Fruit fly (Drosophila melanogaster) whole organism, embryonic: ENCODE results near the gene EMC5.
A peak's percentile ranks its signal among the peaks of the same experiment; 100 is the strongest.

Experiments
- Adf1 ChIP-seq: fragments of 200-800 bp; sonication (Bioruptor generic); IDR thresholded peaks from 2 replicates; pipeline ENCODE4 v1.3.6; 2022; ENCODE audit warnings: missing biosample characterization, missing genetic modification characterization
- B-H2 ChIP-seq: fragments of 200-800 bp; sonication (Bioruptor generic); optimal IDR thresholded peaks from 2 replicates; lab custom pipeline; 2018; ENCODE audit warnings: missing biosample characterization, mild to moderate bottlenecking, missing genetic modification characterization
- CG11696 ChIP-seq: fragments of 200-800 bp; sonication (Bioruptor generic); IDR thresholded peaks from 2 replicates; pipeline ENCODE4 v1.3.6; 2022; ENCODE audit warnings: missing biosample characterization, missing genetic modification characterization
- CG12219 ChIP-seq: fragments of 200-800 bp; sonication (Bioruptor generic); optimal IDR thresholded peaks from 3 replicates; lab custom pipeline; 2018; ENCODE audit warnings: missing biosample characterization, mild to moderate bottlenecking, missing genetic modification characterization
- CG12391 ChIP-seq: fragments of 200-800 bp; sonication (Bioruptor generic); optimal IDR thresholded peaks from 3 replicates; lab custom pipeline; 2018; ENCODE audit warnings: missing biosample characterization, mild to moderate bottlenecking, missing genetic modification characterization, moderate library complexity
- CG12769 ChIP-seq: fragments of 200-800 bp; sonication (Bioruptor generic); optimal IDR thresholded peaks from 2 replicates; lab custom pipeline; 2019; ENCODE audit warnings: missing biosample characterization, mild to moderate bottlenecking, missing genetic modification characterization, moderate library complexity
- CG13624 ChIP-seq: fragments of 200-800 bp; sonication (Bioruptor generic); optimal IDR thresholded peaks from 2 replicates; lab custom pipeline; 2016; ENCODE audit warnings: missing biosample characterization, missing genetic modification characterization
- CG15073 ChIP-seq: fragments of 200-800 bp; sonication (Bioruptor generic); optimal IDR thresholded peaks from 2 replicates; lab custom pipeline; 2016; ENCODE audit warnings: missing biosample characterization, missing genetic modification characterization
- CG1529 ChIP-seq: fragments of 200-800 bp; sonication (Bioruptor generic); optimal IDR thresholded peaks from 3 replicates; lab custom pipeline; 2018; ENCODE audit warnings: missing biosample characterization, missing genetic modification characterization
- CG17359 ChIP-seq: fragments of 200-800 bp; sonication (Bioruptor generic); optimal IDR thresholded peaks from 3 replicates; lab custom pipeline; 2018; ENCODE audit warnings: missing biosample characterization, mild to moderate bottlenecking, missing genetic modification characterization, moderate library complexity
- CG17802 ChIP-seq: fragments of 200-800 bp; sonication (Bioruptor generic); optimal IDR thresholded peaks from 2 replicates; lab custom pipeline; 2018; ENCODE audit warnings: missing biosample characterization, mild to moderate bottlenecking, missing genetic modification characterization, moderate library complexity
- CG18011 ChIP-seq: fragments of 200-800 bp; sonication (Bioruptor generic); optimal IDR thresholded peaks from 2 replicates; lab custom pipeline; 2017; ENCODE audit warnings: missing biosample characterization, missing genetic modification characterization, mild to moderate bottlenecking, moderate library complexity, missing genotype
- CG2199 ChIP-seq: fragments of 200-800 bp; sonication (Bioruptor generic); IDR thresholded peaks from 3 replicates; pipeline ENCODE4 v1.3.6; 2022; ENCODE audit warnings: missing biosample characterization, missing genetic modification characterization
- CG33213 ChIP-seq: fragments of 200-800 bp; sonication (Bioruptor generic); optimal IDR thresholded peaks from 3 replicates; lab custom pipeline; 2016; ENCODE audit warnings: missing biosample characterization, missing genetic modification characterization
- CG33557 ChIP-seq: fragments of 200-800 bp; sonication (Bioruptor generic); optimal IDR thresholded peaks from 2 replicates; lab custom pipeline; 2019; ENCODE audit warnings: missing biosample characterization, mild to moderate bottlenecking, missing genetic modification characterization, moderate library complexity
- CG7357 ChIP-seq: fragments of 200-800 bp; sonication (Bioruptor generic); IDR thresholded peaks from 3 replicates; pipeline ENCODE4 v1.3.6; 2022; ENCODE audit warnings: missing biosample characterization, missing genetic modification characterization
- CG7745 ChIP-seq: fragments of 200-800 bp; sonication (Bioruptor generic); optimal IDR thresholded peaks from 2 replicates; lab custom pipeline; 2018; ENCODE audit warnings: missing biosample characterization, mild to moderate bottlenecking, missing genetic modification characterization, moderate library complexity
- CG9437 ChIP-seq: fragments of 200-800 bp; sonication (Bioruptor generic); optimal IDR thresholded peaks from 2 replicates; lab custom pipeline; 2018; ENCODE audit warnings: missing biosample characterization, mild to moderate bottlenecking, missing genetic modification characterization
- Camta ChIP-seq: fragments of 200-800 bp; sonication (Bioruptor generic); optimal IDR thresholded peaks from 2 replicates; lab custom pipeline; 2016; ENCODE audit warnings: missing biosample characterization, missing genetic modification characterization
- Chrac-16 ChIP-seq: fragments of 200-800 bp; sonication (Bioruptor generic); optimal IDR thresholded peaks from 3 replicates; lab custom pipeline; 2016; ENCODE audit warnings: missing biosample characterization, missing genetic modification characterization
- D ChIP-seq, 2 experiments: fragments of 200-800 bp in 1 of 2; fragments of >200 bp in 1 of 2; sonication (Bioruptor generic) in 1 of 2; optimal IDR thresholded peaks; 2 replicates in 1 of 2; 3 replicates in 1 of 2; lab custom pipeline; 2017; ENCODE audit warnings: mild to moderate bottlenecking in 1 of 2, missing biosample characterization in 1 of 2, missing genetic modification characterization in 1 of 2, missing genetic modification reagents in 1 of 2
- Dip3 ChIP-seq: fragments of 200-800 bp; sonication (Bioruptor generic); optimal IDR thresholded peaks from 3 replicates; lab custom pipeline; 2016; ENCODE audit warnings: missing biosample characterization, missing genetic modification characterization
- Dll ChIP-seq: fragments of 200-800 bp; sonication (Bioruptor generic); IDR thresholded peaks from 4 replicates; pipeline ENCODE4 v1.3.6; 2022; ENCODE audit warnings: missing biosample characterization, missing genetic modification characterization; ENCODE audit not compliant: partially characterized antibody
- E2f2 ChIP-seq: fragments of 200-800 bp; sonication (Bioruptor generic); IDR thresholded peaks from 2 replicates; pipeline ENCODE4 v1.3.6; 2022; ENCODE audit warnings: missing biosample characterization, missing genetic modification characterization
- ERR ChIP-seq: fragments of 200-800 bp; sonication (Bioruptor generic); optimal IDR thresholded peaks from 2 replicates; lab custom pipeline; 2016; ENCODE audit warnings: missing biosample characterization, missing genetic modification characterization
- Fer3 ChIP-seq: fragments of 200-800 bp; sonication (Bioruptor generic); optimal IDR thresholded peaks from 2 replicates; lab custom pipeline; 2018; ENCODE audit warnings: missing biosample characterization, mild to moderate bottlenecking, missing genetic modification characterization, moderate library complexity
- Hr39 ChIP-seq: fragments of >200 bp; optimal IDR thresholded peaks from 2 replicates; lab custom pipeline; 2017
- Jarid2 ChIP-seq: fragments of 200-800 bp; sonication (Bioruptor generic); optimal IDR thresholded peaks from 3 replicates; lab custom pipeline; 2017; ENCODE audit warnings: mild to moderate bottlenecking, missing biosample characterization, missing genetic modification reagents, missing genetic modification characterization
- Lhr ChIP-seq: fragments of 200-800 bp; sonication (Bioruptor generic); optimal IDR thresholded peaks from 3 replicates; lab custom pipeline; 2017; ENCODE audit warnings: mild to moderate bottlenecking, missing biosample characterization, missing genetic modification reagents, missing genetic modification characterization
- NC2β ChIP-seq: fragments of 200-800 bp; sonication (Bioruptor generic); optimal IDR thresholded peaks from 2 replicates; lab custom pipeline; 2016; ENCODE audit warnings: missing biosample characterization, missing genetic modification characterization
- Side ChIP-seq: fragments of 200-800 bp; sonication (Bioruptor generic); optimal IDR thresholded peaks from 2 replicates; lab custom pipeline; 2016; ENCODE audit warnings: missing biosample characterization, missing genetic modification characterization
- Usf ChIP-seq: fragments of 200-800 bp; sonication (Bioruptor generic); optimal IDR thresholded peaks from 2 replicates; lab custom pipeline; 2017; ENCODE audit warnings: missing genotype, missing biosample characterization, missing genetic modification characterization
- Vsx1 ChIP-seq: fragments of 200-800 bp; sonication (Bioruptor generic); optimal IDR thresholded peaks from 2 replicates; lab custom pipeline; 2017; ENCODE audit warnings: missing biosample characterization, mild to moderate bottlenecking, missing genetic modification characterization, missing genetic modification reagents
- Xbp1 ChIP-seq: fragments of 200-800 bp; sonication (Bioruptor generic); optimal IDR thresholded peaks from 3 replicates; lab custom pipeline; 2016; ENCODE audit warnings: missing biosample characterization, mild to moderate bottlenecking, missing genetic modification characterization
- caup ChIP-seq: fragments of 200-800 bp; sonication (Bioruptor generic); optimal IDR thresholded peaks from 3 replicates; lab custom pipeline; 2017; ENCODE audit warnings: missing biosample characterization, mild to moderate bottlenecking, missing genetic modification characterization, moderate library complexity; ENCODE audit not compliant: severe bottlenecking
- chif ChIP-seq, 2 experiments: fragments of 200-800 bp; sonication (Bioruptor generic); optimal IDR thresholded peaks; 3 replicates each; lab custom pipeline; 2016; ENCODE audit warnings: missing biosample characterization in 2 of 2, missing genetic modification characterization in 2 of 2
- ci ChIP-seq: fragments of 200-800 bp; sonication (Bioruptor generic); IDR thresholded peaks from 3 replicates; pipeline ENCODE4 v1.3.6; 2022; ENCODE audit warnings: missing biosample characterization, missing genetic modification characterization
- croc ChIP-seq: fragments of 200-800 bp; sonication (Bioruptor generic); conservative IDR thresholded peaks from 3 replicates; pipeline ENCODE4 v1.3.6; 2022; ENCODE audit warnings: missing biosample characterization, missing genetic modification characterization
- dan ChIP-seq: fragments of 200-800 bp; sonication (Bioruptor generic); IDR thresholded peaks from 2 replicates; pipeline ENCODE4 v1.3.6; 2022; ENCODE audit warnings: missing biosample characterization, missing genetic modification characterization
- dm ChIP-seq: fragments of 200-800 bp; sonication (Bioruptor generic); optimal IDR thresholded peaks from 3 replicates; lab custom pipeline; 2016; ENCODE audit warnings: missing biosample characterization, missing genetic modification characterization
- insv ChIP-seq, 2 experiments: fragments of 200-800 bp; sonication (Bioruptor generic); optimal IDR thresholded peaks; 3 replicates each; lab custom pipeline; 2016 to 2018; ENCODE audit warnings: missing biosample characterization in 2 of 2, missing genetic modification characterization in 2 of 2
- lab ChIP-seq: fragments of 200-800 bp; sonication (Bioruptor generic); optimal IDR thresholded peaks from 3 replicates; lab custom pipeline; 2017; ENCODE audit warnings: missing biosample characterization, missing genetic modification characterization, mild to moderate bottlenecking, moderate library complexity, missing genetic modification reagents
- lbe ChIP-seq: fragments of 200-800 bp; sonication (Bioruptor generic); optimal IDR thresholded peaks from 2 replicates; lab custom pipeline; 2016; ENCODE audit warnings: missing biosample characterization, mild to moderate bottlenecking, missing genetic modification characterization
- nerfin-2 ChIP-seq: fragments of 200-800 bp; sonication (Bioruptor generic); IDR thresholded peaks from 2 replicates; pipeline ENCODE4 v1.3.6; 2022; ENCODE audit warnings: missing biosample characterization, missing genetic modification characterization; ENCODE audit not compliant: partially characterized antibody
- onecut ChIP-seq: fragments of 200-800 bp; sonication (Bioruptor generic); IDR thresholded peaks from 2 replicates; pipeline ENCODE4 v1.3.6; 2022; ENCODE audit warnings: missing biosample characterization, missing genetic modification characterization
- otp ChIP-seq: fragments of 200-800 bp; sonication (Bioruptor generic); IDR thresholded peaks from 3 replicates; pipeline ENCODE4, ENCODE4 v1.3.6; 2022; ENCODE audit warnings: missing biosample characterization, missing genetic modification characterization
- row ChIP-seq: fragments of 200-800 bp; sonication (Bioruptor generic); IDR thresholded peaks from 3 replicates; pipeline ENCODE4 v1.3.6; 2022; ENCODE audit warnings: missing biosample characterization, missing genetic modification characterization
- trh ChIP-seq: fragments of 200-800 bp; sonication (Bioruptor generic); optimal IDR thresholded peaks from 2 replicates; lab custom pipeline; 2016; ENCODE audit warnings: missing biosample characterization, missing genetic modification characterization

Gene EMC5

DNA sequence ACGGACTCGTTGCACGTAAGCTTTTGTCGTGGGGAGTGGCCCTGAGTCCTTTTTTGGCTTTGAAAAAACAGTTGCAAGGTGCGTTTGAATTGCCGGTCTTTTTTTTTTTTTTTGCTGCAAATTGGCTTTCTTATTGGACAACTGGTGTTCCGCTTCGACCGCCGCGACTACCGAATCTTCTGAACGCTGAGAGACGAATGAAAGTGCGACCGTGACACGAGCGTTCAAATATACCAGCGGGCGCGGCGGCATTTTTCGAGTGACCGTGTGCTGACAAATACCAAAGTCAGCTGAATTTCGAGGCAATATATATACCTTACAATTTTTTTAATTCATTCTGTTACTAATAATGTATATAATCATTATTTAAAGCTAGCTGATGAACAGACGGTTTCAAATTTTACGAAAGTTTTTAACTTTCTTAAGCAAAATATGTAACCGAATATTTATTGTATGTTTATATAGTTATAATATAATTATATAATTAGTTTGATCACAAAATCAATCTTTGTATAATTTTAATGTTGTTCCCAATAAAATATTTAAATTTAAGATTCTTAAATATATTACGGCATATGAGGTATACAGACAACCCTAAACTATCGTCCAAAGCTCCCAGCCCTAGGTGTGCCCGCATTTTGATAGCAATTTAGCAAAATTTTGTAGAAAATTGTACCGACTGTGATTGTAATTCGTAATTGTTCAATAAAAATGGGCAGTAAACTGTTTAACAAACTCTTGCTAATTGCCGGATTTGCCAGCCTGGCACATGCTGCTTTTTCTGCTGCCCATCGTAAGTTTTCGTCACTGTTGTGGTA lies at the start of gene EMC5, which contains the start of gene Swip-1 (continued):
- TF ChIP-seq B-H2 (GFP tag; lab: Kevin White, UChicago) (peak; percentile 66), E2f2 (GFP tag; lab: Robert Waterston, UW) (peak; percentile 69), CG33557 (peak; percentile 58), CG1529 (GFP tag; lab: Kevin White, UChicago) (peak; percentile 8), CG2199 (GFP tag; lab: Robert Waterston, UW) (no peak), CG12769 (tag; lab: Kevin White, UChicago) (no peak), Camta (GFP tag; lab: Kevin White, UChicago) (no peak), croc (GFP tag; lab: Robert Waterston, UW) (0 out of 3 replicates have a peak, but pooled peaks have one; percentile 19), Vsx1 (GFP tag; lab: Kevin White, UChicago) (peak; percentile 45), CG13624 (peak; percentile 11), CG33213 (GFP tag; lab: Kevin White, UChicago) (no peak), Dip3 (GFP tag; lab: Kevin White, UChicago) (no peak), row (GFP tag; lab: Robert Waterston, UW) (peak; percentile 82), Lhr (GFP tag; lab: Kevin White, UChicago) (peak; percentile 1), Side (GFP tag; lab: Kevin White, UChicago) (no peak), CG15073 (GFP tag; lab: Kevin White, UChicago) (no peak), Fer3 (tag; lab: Kevin White, UChicago) (peak; percentile 44), D (optimal IDR thresholded peaks at IDR 0.05; lab: Kevin White, UChicago) (no peak), D (GFP tag; optimal IDR thresholded peaks at IDR 0.05; lab: Kevin White, UChicago) (peak; percentile 14), CG7745 (no peak), chif (GFP tag; optimal IDR thresholded peaks at IDR 0.05; lab: Kevin White, UChicago) (no peak), otp (GFP tag; lab: Robert Waterston, UW) (no peak; the same call in 2 of the 3 replicates), Usf (peak; percentile 4), CG17802 (no peak), dm (peak; percentile 4), NC2β (no peak), CG12391 (peak; percentile 87), Jarid2 (peak; percentile 87), onecut (no peak), ERR (no peak), lbe (no peak), insv (GFP tag; optimal IDR thresholded peaks at IDR 0.05; lab: Kevin White, UChicago) (peak in 1 of 2 experiments; percentile 87), CG12219 (GFP tag; lab: Kevin White, UChicago) (peak; percentile 11), CG7357 (no peak), trh (GFP tag; lab: Kevin White, UChicago) (peak; percentile 51), lab (GFP tag; lab: Kevin White, UChicago) (peak; percentile 20), dan (GFP tag; lab: Robert Waterston, UW) (no peak), Dll (GFP tag; lab: Robert Waterston, UW) (peak; percentile 78), ci (GFP tag; lab: Robert Waterston, UW) (peak; percentile 73; the same call in 2 of the 3 replicates), CG11696 (GFP tag; lab: Robert Waterston, UW) (no peak; the same call in 1 of the 2 replicates), CG17359 (tag; lab: Kevin White, UChicago) (peak; percentile 41), Xbp1 (GFP tag; lab: Kevin White, UChicago) (peak; percentile 73), CG9437 (GFP tag; lab: Kevin White, UChicago) (peak; percentile 58), Adf1 (GFP tag; lab: Robert Waterston, UW) (no peak), CG18011 (GFP tag; lab: Kevin White, UChicago) (no peak), Hr39 (no peak), caup (GFP tag; lab: Kevin White, UChicago) (peak; percentile 27), Chrac-16 (GFP tag; lab: Kevin White, UChicago) (peak; percentile 46), nerfin-2 (GFP tag; lab: Robert Waterston, UW) (no peak)
